Fruit fly (Drosophila melanogaster) whole organism, embryonic: Measurements from ENCODE around the gene CG33687.

ENCODE experiments used
- Atf3 ChIP-seq: fragments of 200-800 bp; sonication (Bioruptor generic); optimal IDR thresholded peaks from 3 replicates; lab custom pipeline; 2016; ENCODE audit warnings: missing biosample characterization, missing genetic modification characterization
- Blimp-1 ChIP-seq: fragments of 200-800 bp; sonication (Bioruptor generic); optimal IDR thresholded peaks from 3 replicates; lab custom pipeline; 2018; ENCODE audit warnings: missing biosample characterization, missing genetic modification characterization, mild to moderate bottlenecking, moderate library complexity, missing genetic modification reagents
- CG11504 ChIP-seq: fragments of 200-800 bp; sonication (Bioruptor generic); optimal IDR thresholded peaks from 3 replicates; lab custom pipeline; 2019; ENCODE audit warnings: missing biosample characterization, mild to moderate bottlenecking, missing genetic modification characterization, moderate library complexity
- CG12155 ChIP-seq: fragments of 200-800 bp; sonication (Bioruptor generic); optimal IDR thresholded peaks from 3 replicates; lab custom pipeline; 2016; ENCODE audit warnings: missing biosample characterization, missing genetic modification characterization
- CG13123 ChIP-seq: fragments of 200-800 bp; sonication (Bioruptor generic); optimal IDR thresholded peaks from 2 replicates; lab custom pipeline; 2016; ENCODE audit warnings: missing biosample characterization, missing genetic modification characterization
- CG13424 ChIP-seq: fragments of 200-800 bp; sonication (Bioruptor generic); optimal IDR thresholded peaks from 2 replicates; lab custom pipeline; 2019; ENCODE audit warnings: missing biosample characterization, mild to moderate bottlenecking, missing genetic modification characterization, moderate library complexity
- CG13624 ChIP-seq: fragments of 200-800 bp; sonication (Bioruptor generic); optimal IDR thresholded peaks from 2 replicates; lab custom pipeline; 2016; ENCODE audit warnings: missing biosample characterization, missing genetic modification characterization
- CG14441 ChIP-seq: fragments of 200-800 bp; sonication (Bioruptor generic); IDR thresholded peaks from 2 replicates; pipeline ENCODE4 v1.3.6; 2022; ENCODE audit warnings: missing biosample characterization, missing genetic modification characterization
- CG15073 ChIP-seq: fragments of 200-800 bp; sonication (Bioruptor generic); optimal IDR thresholded peaks from 2 replicates; lab custom pipeline; 2016; ENCODE audit warnings: missing biosample characterization, missing genetic modification characterization
- CG16863 ChIP-seq: fragments of 200-800 bp; sonication (Bioruptor generic); optimal IDR thresholded peaks from 3 replicates; lab custom pipeline; 2016; ENCODE audit warnings: missing biosample characterization, missing genetic modification characterization
- CG17328 ChIP-seq: fragments of 200-800 bp; sonication (Bioruptor generic); IDR thresholded peaks from 2 replicates; pipeline ENCODE4 v1.3.6; 2022; ENCODE audit warnings: missing biosample characterization, missing genetic modification characterization
- CG18619 ChIP-seq: fragments of 200-800 bp; sonication (Bioruptor generic); optimal IDR thresholded peaks from 3 replicates; lab custom pipeline; 2017; ENCODE audit warnings: missing biosample characterization, mild to moderate bottlenecking, missing genetic modification characterization
- CG2678 ChIP-seq: fragments of 200-800 bp; sonication (Bioruptor generic); optimal IDR thresholded peaks from 3 replicates; lab custom pipeline; 2019; ENCODE audit warnings: missing biosample characterization, mild to moderate bottlenecking, missing genetic modification characterization, moderate library complexity
- CG3281 ChIP-seq: fragments of 200-800 bp; sonication (Bioruptor generic); optimal IDR thresholded peaks from 3 replicates; lab custom pipeline; 2017; ENCODE audit warnings: missing biosample characterization, mild to moderate bottlenecking, missing genetic modification characterization
- CG33557 ChIP-seq: fragments of 200-800 bp; sonication (Bioruptor generic); optimal IDR thresholded peaks from 2 replicates; lab custom pipeline; 2019; ENCODE audit warnings: missing biosample characterization, mild to moderate bottlenecking, missing genetic modification characterization, moderate library complexity
- CG34422 ChIP-seq: fragments of 200-800 bp; sonication (Bioruptor generic); IDR thresholded peaks from 3 replicates; pipeline ENCODE4 v1.3.6; 2022; ENCODE audit warnings: missing biosample characterization, missing genetic modification characterization
- CG3726 ChIP-seq: fragments of 200-800 bp; sonication (Bioruptor generic); IDR thresholded peaks from 3 replicates; pipeline ENCODE4, ENCODE4 v1.3.6; 2022; ENCODE audit warnings: missing biosample characterization, missing genetic modification characterization
- CG5953 ChIP-seq: fragments of 200-800 bp; sonication (Bioruptor generic); IDR thresholded peaks from 2 replicates; pipeline ENCODE4 v1.3.6; 2022; ENCODE audit warnings: missing biosample characterization, missing genetic modification characterization
- CG7271 ChIP-seq: fragments of 200-800 bp; sonication (Bioruptor generic); optimal IDR thresholded peaks from 2 replicates; lab custom pipeline; 2018; ENCODE audit warnings: missing biosample characterization, mild to moderate bottlenecking, missing genetic modification characterization, moderate library complexity
- Chrac-16 ChIP-seq: fragments of 200-800 bp; sonication (Bioruptor generic); optimal IDR thresholded peaks from 3 replicates; lab custom pipeline; 2016; ENCODE audit warnings: missing biosample characterization, missing genetic modification characterization
- CrebB ChIP-seq: fragments of 200-800 bp; sonication (Bioruptor generic); optimal IDR thresholded peaks from 3 replicates; lab custom pipeline; 2018; ENCODE audit warnings: missing biosample characterization, mild to moderate bottlenecking, missing genetic modification characterization
- Drgx ChIP-seq: fragments of 200-800 bp; sonication (Bioruptor generic); IDR thresholded peaks from 2 replicates; pipeline ENCODE4 v1.3.6; 2022; ENCODE audit warnings: missing biosample characterization, missing genetic modification characterization
- Hr3 ChIP-seq: fragments of 200-800 bp; sonication (Bioruptor generic); optimal IDR thresholded peaks from 3 replicates; lab custom pipeline; 2016; ENCODE audit warnings: missing biosample characterization, missing genetic modification characterization
- Hr78 ChIP-seq, 2 experiments: fragments of 200-800 bp in 1 of 2; fragments of >200 bp in 1 of 2; sonication (Bioruptor generic) in 1 of 2; optimal IDR thresholded peaks; 2 replicates each; lab custom pipeline; 2017 to 2019; ENCODE audit warnings: missing biosample characterization in 2 of 2, missing genetic modification characterization in 2 of 2, mild to moderate bottlenecking in 1 of 2, moderate library complexity in 1 of 2
- Lim3 ChIP-seq: fragments of 200-800 bp; sonication (Bioruptor generic); IDR thresholded peaks from 2 replicates; pipeline ENCODE4 v1.3.6; 2022; ENCODE audit warnings: missing biosample characterization, missing genetic modification characterization
- Mad ChIP-seq: fragments of 200-800 bp; sonication (Bioruptor generic); optimal IDR thresholded peaks from 2 replicates; lab custom pipeline; 2016; ENCODE audit warnings: missing biosample characterization, missing genetic modification characterization
- Meics ChIP-seq: fragments of 200-800 bp; sonication (Bioruptor generic); optimal IDR thresholded peaks from 2 replicates; lab custom pipeline; 2017; ENCODE audit warnings: missing biosample characterization, mild to moderate bottlenecking, missing genetic modification characterization
- NFAT ChIP-seq: fragments of 200-800 bp; sonication (Bioruptor generic); IDR thresholded peaks from 2 replicates; pipeline ENCODE4 v1.3.6; 2022; ENCODE audit warnings: missing biosample characterization, missing genetic modification characterization
- Ptx1 ChIP-seq: fragments of 200-800 bp; sonication (Bioruptor generic); IDR thresholded peaks from 2 replicates; pipeline ENCODE4 v1.3.6; 2022; ENCODE audit warnings: missing biosample characterization, missing genetic modification characterization
- Trl ChIP-seq, 3 experiments: fragments of >200 bp in 2 of 3; fragments of 200-800 bp in 1 of 3; sonication (Bioruptor generic) in 1 of 3; optimal IDR thresholded peaks; 2 replicates in 1 of 3; 3 replicates in 2 of 3; lab custom pipeline; 2016 to 2017; ENCODE audit warnings: missing biosample characterization in 1 of 3, missing genetic modification characterization in 1 of 3
- Vsx1 ChIP-seq: fragments of 200-800 bp; sonication (Bioruptor generic); optimal IDR thresholded peaks from 2 replicates; lab custom pipeline; 2017; ENCODE audit warnings: missing biosample characterization, mild to moderate bottlenecking, missing genetic modification characterization, missing genetic modification reagents
- Xrp1 ChIP-seq: fragments of 200-800 bp; sonication (Bioruptor generic); IDR thresholded peaks from 2 replicates; pipeline ENCODE4 v1.3.6; 2022; ENCODE audit warnings: missing biosample characterization, missing genetic modification characterization
- amos ChIP-seq: fragments of 200-800 bp; sonication (Bioruptor generic); IDR thresholded peaks from 2 replicates; pipeline ENCODE4 v1.3.6; 2022; ENCODE audit warnings: missing biosample characterization, missing genetic modification characterization; ENCODE audit not compliant: partially characterized antibody
- ap ChIP-seq: fragments of 200-800 bp; sonication (Bioruptor generic); IDR thresholded peaks from 2 replicates; pipeline ENCODE4 v1.3.6; 2022; ENCODE audit warnings: missing biosample characterization, missing genetic modification characterization
- crc ChIP-seq: fragments of 200-800 bp; sonication (Bioruptor generic); optimal IDR thresholded peaks from 2 replicates; lab custom pipeline; 2016; ENCODE audit warnings: missing biosample characterization, missing genetic modification characterization
- gsb ChIP-seq: fragments of 200-800 bp; sonication (Bioruptor generic); IDR thresholded peaks from 2 replicates; pipeline ENCODE4 v1.3.6; 2022; ENCODE audit warnings: missing biosample characterization, missing genetic modification characterization
- kay ChIP-seq: fragments of 200-800 bp; sonication (Bioruptor generic); optimal IDR thresholded peaks from 2 replicates; lab custom pipeline; 2016; ENCODE audit warnings: missing biosample characterization, missing genetic modification characterization
- lilli ChIP-seq: fragments of 200-800 bp; sonication (Bioruptor generic); optimal IDR thresholded peaks from 3 replicates; lab custom pipeline; 2016; ENCODE audit warnings: missing biosample characterization, missing genetic modification characterization
- lola ChIP-seq, 3 experiments: fragments of >200 bp in 2 of 3; fragments of 200-800 bp in 1 of 3; sonication (Bioruptor generic) in 1 of 3; optimal IDR thresholded peaks; 2 replicates each; lab custom pipeline; 2017 to 2019; ENCODE audit warnings: missing biosample characterization in 3 of 3, missing genetic modification characterization in 3 of 3, mild to moderate bottlenecking in 1 of 3, moderate library complexity in 1 of 3
- nmo ChIP-seq: fragments of 200-800 bp; sonication (Bioruptor generic); optimal IDR thresholded peaks from 2 replicates; lab custom pipeline; 2018; ENCODE audit warnings: missing biosample characterization, mild to moderate bottlenecking, missing genetic modification characterization, moderate library complexity
- oc ChIP-seq: fragments of 200-800 bp; sonication (Bioruptor generic); optimal IDR thresholded peaks from 2 replicates; lab custom pipeline; 2018; ENCODE audit warnings: missing biosample characterization, mild to moderate bottlenecking, missing genetic modification characterization, moderate library complexity
- row ChIP-seq: fragments of 200-800 bp; sonication (Bioruptor generic); IDR thresholded peaks from 3 replicates; pipeline ENCODE4 v1.3.6; 2022; ENCODE audit warnings: missing biosample characterization, missing genetic modification characterization
- sens-2 ChIP-seq: fragments of 200-800 bp; sonication (Bioruptor generic); IDR thresholded peaks from 2 replicates; pipeline ENCODE4 v1.3.6; 2022; ENCODE audit warnings: missing biosample characterization, missing genetic modification characterization
- sisA ChIP-seq: fragments of 200-800 bp; sonication (Bioruptor generic); IDR thresholded peaks from 2 replicates; pipeline ENCODE4 v1.3.6; 2022; ENCODE audit warnings: missing biosample characterization, missing genetic modification characterization
- slp2 ChIP-seq: fragments of 200-800 bp; sonication (Bioruptor generic); optimal IDR thresholded peaks from 2 replicates; lab custom pipeline; 2016; ENCODE audit warnings: missing biosample characterization, missing genetic modification characterization
- tin ChIP-seq: fragments of 200-800 bp; sonication (Bioruptor generic); optimal IDR thresholded peaks from 3 replicates; lab custom pipeline; 2016; ENCODE audit warnings: missing biosample characterization, missing genetic modification characterization
- tio ChIP-seq: fragments of 200-800 bp; sonication (Bioruptor generic); optimal IDR thresholded peaks from 2 replicates; lab custom pipeline; 2017; ENCODE audit warnings: missing biosample characterization, missing genetic modification characterization, inconsistent platforms
- ttk ChIP-seq: fragments of 200-800 bp; sonication (Bioruptor generic); IDR thresholded peaks from 2 replicates; pipeline ENCODE4 v2.1.2; 2022; ENCODE audit warnings: missing biosample characterization, missing genetic modification characterization

Gene CG33687

DNA sequence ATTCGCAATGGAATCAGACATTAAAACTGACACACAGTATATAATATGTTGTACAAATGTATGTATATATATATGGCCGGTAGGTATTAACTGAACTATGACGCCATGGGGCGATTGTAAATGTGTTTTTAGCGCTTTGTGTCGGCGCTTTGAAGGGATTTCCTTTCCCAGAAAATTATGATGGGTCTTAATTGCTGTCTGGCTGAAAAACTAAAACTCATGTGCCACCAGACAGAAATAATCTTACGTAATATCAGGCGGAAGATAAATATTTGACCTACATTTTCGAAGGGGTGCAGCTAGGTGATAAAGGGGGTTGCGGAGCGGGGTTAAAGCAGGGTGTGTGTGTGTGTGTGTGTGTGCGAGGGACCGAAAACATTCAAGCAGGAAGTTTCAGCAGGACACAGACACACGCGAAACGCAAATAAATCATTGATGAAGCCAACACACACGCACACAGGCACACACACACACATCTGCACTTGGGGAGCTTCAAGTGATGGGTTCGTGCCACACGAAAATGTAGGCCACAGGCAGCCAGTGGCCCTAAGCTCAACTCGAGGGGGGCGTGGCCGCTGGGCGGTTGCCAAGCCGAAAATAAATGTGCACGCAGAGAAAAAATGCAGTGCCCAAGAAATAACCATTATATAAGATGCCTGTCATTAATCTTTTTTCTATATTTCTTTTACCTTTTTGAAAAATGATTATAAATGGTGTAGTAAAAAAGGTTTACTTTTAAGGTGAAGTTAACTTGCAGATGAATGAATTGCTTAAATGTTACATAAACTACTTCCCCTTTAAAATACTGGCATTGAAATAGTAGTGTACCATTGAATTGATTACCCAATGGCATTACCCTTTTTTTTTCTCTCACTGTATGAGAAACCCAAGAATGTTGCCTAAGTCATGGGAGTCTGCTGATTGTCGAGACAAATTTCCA is 40.1 kb upstream of the CG33687 start (continued):
- TF ChIP-seq gsb (peak; percentile 24; the same call in 1 of the 2 replicates), Hr78 (GFP tag; optimal IDR thresholded peaks at IDR 0.05; lab: Kevin White, UChicago) (no peak), NFAT (GFP tag; lab: Robert Waterston, UW) (no peak), kay (GFP tag; lab: Kevin White, UChicago) (peak; percentile 0), Lim3 (GFP tag; lab: Robert Waterston, UW) (0 out of 2 replicates have a peak, but pooled peaks have one; percentile 22), oc (tag; lab: Kevin White, UChicago) (no peak), ttk (GFP tag; lab: Robert Waterston, UW) (peak; percentile 30; the same call in 1 of the 2 replicates), nmo (GFP tag; lab: Kevin White, UChicago) (peak; percentile 72), Vsx1 (GFP tag; lab: Kevin White, UChicago) (no peak), CG34422 (GFP tag; lab: Robert Waterston, UW) (0 out of 3 replicates have a peak, but pooled peaks have one; percentile 8), CG7271 (tag; lab: Kevin White, UChicago) (no peak), sisA (GFP tag; lab: Robert Waterston, UW) (peak; percentile 44), CG3281 (GFP tag; lab: Kevin White, UChicago) (peak; percentile 59), tin (GFP tag; lab: Kevin White, UChicago) (peak; percentile 20), Mad (GFP tag; lab: Kevin White, UChicago) (peak; percentile 15), CG14441 (GFP tag; lab: Robert Waterston, UW) (peak; percentile 59), CG17328 (GFP tag; lab: Robert Waterston, UW) (0 out of 2 replicates have a peak, but pooled peaks have one; percentile 17), CG12155 (GFP tag; lab: Kevin White, UChicago) (peak; percentile 7), ap (GFP tag; lab: Robert Waterston, UW) (no peak), Atf3 (peak; percentile 9), slp2 (GFP tag; lab: Kevin White, UChicago) (peak; percentile 20), lola (GFP tag; optimal IDR thresholded peaks at IDR 0.05; lab: Kevin White, UChicago) (peak in 1 of 3 experiments; percentile 37), CG33557 (no peak), CG13624 (GFP tag; lab: Kevin White, UChicago) (peak; percentile 56), CG5953 (GFP tag; lab: Robert Waterston, UW) (no peak), CG15073 (GFP tag; lab: Kevin White, UChicago) (no peak), CG16863 (GFP tag; lab: Kevin White, UChicago) (peak; percentile 35), CrebB (tag; lab: Kevin White, UChicago) (no peak), CG13424 (tag; lab: Kevin White, UChicago) (peak; percentile 65), amos (GFP tag; lab: Robert Waterston, UW) (no peak), Trl (optimal IDR thresholded peaks at IDR 0.05; lab: Kevin White, UChicago) (no peak), Trl (GFP tag; optimal IDR thresholded peaks at IDR 0.05; lab: Kevin White, UChicago) (peak; percentile 39), Ptx1 (peak; percentile 61), Xrp1 (peak; percentile 38; the same call in 1 of the 2 replicates), CG2678 (tag; lab: Kevin White, UChicago) (peak; percentile 76), Meics (GFP tag; lab: Kevin White, UChicago) (peak; percentile 56), CG13123 (GFP tag; lab: Kevin White, UChicago) (peak; percentile 32), Drgx (GFP tag; lab: Robert Waterston, UW) (peak; percentile 36), CG11504 (tag; lab: Kevin White, UChicago) (peak; percentile 80), crc (peak; percentile 2), Chrac-16 (GFP tag; lab: Kevin White, UChicago) (peak; percentile 51), Hr3 (GFP tag; lab: Kevin White, UChicago) (peak; percentile 46), lilli (GFP tag; lab: Kevin White, UChicago) (peak; percentile 64), row (GFP tag; lab: Robert Waterston, UW) (peak; percentile 66), Blimp-1 (GFP tag; lab: Kevin White, UChicago) (peak; percentile 68), tio (GFP tag; lab: Kevin White, UChicago) (peak; percentile 64), CG18619 (GFP tag; lab: Kevin White, UChicago) (peak; percentile 5), CG3726 (GFP tag; lab: Robert Waterston, UW) (no peak), sens-2 (GFP tag; lab: Robert Waterston, UW) (no peak)
